Worm (Caenorhabditis elegans): ENCODE results near the gene F18E9.3.

F18E9.3 gene

ce11 chrX:8545971-8546442, 39.9 kb upstream of the F18E9.3 start, which contains the start of gene sdha-1 (continued):
- TF ChIP-seq dpl-1 (GFP tag; optimal IDR thresholded peaks at IDR 0.05) (peak; percentile 66 to 82 (median 79)), C16A3.4 (tag; optimal IDR thresholded peaks at IDR 0.05) (peak; percentile 93), egl-27 (tag; optimal IDR thresholded peaks at IDR 0.05) (no peak), C34B4.2 (tag; optimal IDR thresholded peaks at IDR 0.05) (no peak), fkh-8 (tag; optimal IDR thresholded peaks at IDR 0.05) (peak; percentile 87), tbx-2 (tag; optimal IDR thresholded peaks at IDR 0.05) (peak; percentile 89), hlh-4 (tag; optimal IDR thresholded peaks at IDR 0.05) (no peak), vab-15 (tag; optimal IDR thresholded peaks at IDR 0.05) (no peak), zip-4 (GFP tag; optimal IDR thresholded peaks at IDR 0.05) (peak; percentile 53), unc-130 (tag; optimal IDR thresholded peaks at IDR 0.05) (peak; percentile 83), xbp-1 (tag; optimal IDR thresholded peaks at IDR 0.05) (peak; percentile 91), mab-9 (GFP tag; IDR thresholded peaks at IDR 0.05) (no peak; the same call in 1 of the 2 replicates), Y116A8C.19 (tag; optimal IDR thresholded peaks at IDR 0.05; ENCODE audit: borderline replicate concordance) (no peak), fkh-10 (GFP tag; optimal IDR thresholded peaks at IDR 0.05) (peak; percentile 59), F16B12.6 (tag; optimal IDR thresholded peaks at IDR 0.05) (peak; percentile 41), nhr-11 (tag; optimal IDR thresholded peaks at IDR 0.05) (no peak), pag-3 (tag; optimal IDR thresholded peaks at IDR 0.05; ENCODE audit: borderline replicate concordance, insufficient read depth) (peak; percentile 56), sptf-1 (tag; optimal IDR thresholded peaks at IDR 0.05) (no peak), rnt-1 (tag; optimal IDR thresholded peaks at IDR 0.05) (peak; percentile 90), fkh-4 (tag; optimal IDR thresholded peaks at IDR 0.05; ENCODE audit: borderline replicate concordance) (no peak), ama-1 (optimal IDR thresholded peaks at IDR 0.05) (no peak), grh-1 (GFP tag; IDR thresholded peaks at IDR 0.05) (peak; percentile 63), egl-13 (tag; optimal IDR thresholded peaks at IDR 0.05) (peak; percentile 74), mdl-1 (tag; optimal IDR thresholded peaks at IDR 0.05) (peak in 1 of 2 experiments; percentile 94), blmp-1 (tag; optimal IDR thresholded peaks at IDR 0.05) (peak; percentile 89), lin-13 (GFP tag; optimal IDR thresholded peaks at IDR 0.05) (peak; percentile 70), alr-1 (tag; optimal IDR thresholded peaks at IDR 0.05; ENCODE audit: borderline replicate concordance) (no peak), ceh-63 (GFP tag; optimal IDR thresholded peaks at IDR 0.05) (no peak), efl-1 (optimal IDR thresholded peaks at IDR 0.05) (peak; percentile 70 to 72), efl-1 (GFP tag; optimal IDR thresholded peaks at IDR 0.05 in 1 of 2) (peak; percentile 69 to 96), pax-3 (tag; optimal IDR thresholded peaks at IDR 0.05) (peak; percentile 61), snu-23 (GFP tag; optimal IDR thresholded peaks at IDR 0.05) (peak; percentile 96), nhr-76 (tag; optimal IDR thresholded peaks at IDR 0.05) (no peak), pqm-1 (tag; optimal IDR thresholded peaks at IDR 0.05) (no peak), aly-2 (tag; optimal IDR thresholded peaks at IDR 0.05) (peak; percentile 59), snpc-4 (tag; optimal IDR thresholded peaks at IDR 0.05) (peak; percentile 63), mep-1 (tag; optimal IDR thresholded peaks at IDR 0.05) (peak; percentile 96), nhr-47 (tag; optimal IDR thresholded peaks at IDR 0.05) (peak; percentile 88), unc-98 (GFP tag; IDR thresholded peaks at IDR 0.05) (no peak), lir-3 (tag; optimal IDR thresholded peaks at IDR 0.05; ENCODE audit: poor library complexity) (peak; percentile 62), nhr-71 (tag; optimal IDR thresholded peaks at IDR 0.05) (peak; percentile 94), lsy-2 (tag; optimal IDR thresholded peaks at IDR 0.05) (peak; percentile 86 to 88), skn-1 (tag; optimal IDR thresholded peaks at IDR 0.05) (peak; percentile 79), sox-4 (tag; optimal IDR thresholded peaks at IDR 0.05) (no peak), mef-2 (tag; optimal IDR thresholded peaks at IDR 0.05) (peak; percentile 65), isw-1 (GFP tag; IDR thresholded peaks at IDR 0.05) (peak; percentile 57), ceh-88 (GFP tag; IDR thresholded peaks at IDR 0.05) (peak; percentile 66; the same call in 1 of the 2 replicates), aha-1 (tag; optimal IDR thresholded peaks at IDR 0.05) (peak; percentile 88), nhr-84 (tag; optimal IDR thresholded peaks at IDR 0.05) (no peak)
